Fruit fly (Drosophila melanogaster): Measurements from ENCODE around the gene Ogdh.

Ogdh gene

DNA sequence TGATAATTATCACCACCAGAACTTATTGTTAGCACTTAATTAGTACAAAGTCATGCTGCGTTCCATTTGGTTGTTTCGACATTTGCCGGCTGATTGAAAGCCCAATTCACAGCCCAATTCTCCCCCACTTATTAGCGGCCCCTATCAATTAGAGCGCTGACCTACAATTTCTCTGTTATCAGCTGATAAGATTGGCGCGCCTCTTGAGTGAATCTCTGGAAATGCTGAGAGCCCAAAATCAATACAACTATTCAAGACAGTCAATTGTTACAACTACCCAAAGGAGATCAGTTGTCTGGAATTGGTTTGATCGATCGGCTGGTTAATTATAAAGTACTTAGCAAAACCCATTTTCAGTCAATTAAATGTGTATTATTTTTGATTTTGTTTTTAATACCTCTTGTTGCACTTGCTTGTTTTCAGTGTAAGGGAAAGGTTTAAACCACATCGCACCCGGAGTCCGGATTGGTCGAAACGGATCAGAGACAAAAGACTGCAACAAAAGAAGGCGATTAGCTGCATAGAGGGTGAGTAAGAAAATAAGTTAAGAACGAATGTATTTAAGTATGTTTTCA is 30.3 kb downstream of the Ogdh start:
- TF ChIP-seq CG8478 (optimal IDR thresholded peaks at IDR 0.05): no peak
- TF ChIP-seq CTCF (optimal IDR thresholded peaks at IDR 0.05): no peak

DNA sequence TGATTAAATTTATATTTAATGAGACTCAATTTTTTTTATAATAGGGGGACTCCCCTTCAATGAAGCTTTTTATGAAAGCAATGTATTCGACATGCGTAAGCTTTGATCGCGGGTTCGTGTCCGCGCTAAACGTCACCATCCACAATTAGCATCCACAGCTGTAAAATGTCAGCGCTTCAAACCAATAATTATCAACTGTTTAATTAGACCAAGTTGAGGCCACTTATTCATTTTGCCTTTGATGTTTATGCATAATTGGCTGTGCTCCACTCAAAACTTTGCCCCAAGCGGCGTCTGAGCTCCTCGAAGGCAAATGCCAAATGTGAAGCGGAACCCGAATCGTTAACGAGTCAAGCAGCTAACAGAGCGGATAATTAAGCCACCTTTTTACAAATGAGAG is 31.0 kb downstream of the Ogdh start:
- peak; percentile 19 to 23 for TF ChIP-seq CTCF (optimal IDR thresholded peaks at IDR 0.05)
- TF ChIP-seq CG8478 (optimal IDR thresholded peaks at IDR 0.05): no peak

- TF ChIP-seq CTCF (optimal IDR thresholded peaks at IDR 0.05) (no peak), CG8478 (optimal IDR thresholded peaks at IDR 0.05) (no peak)
Measured at dm6 chr3L:16986062-16987013, 31.7 kb downstream of the Ogdh start.

DNA sequence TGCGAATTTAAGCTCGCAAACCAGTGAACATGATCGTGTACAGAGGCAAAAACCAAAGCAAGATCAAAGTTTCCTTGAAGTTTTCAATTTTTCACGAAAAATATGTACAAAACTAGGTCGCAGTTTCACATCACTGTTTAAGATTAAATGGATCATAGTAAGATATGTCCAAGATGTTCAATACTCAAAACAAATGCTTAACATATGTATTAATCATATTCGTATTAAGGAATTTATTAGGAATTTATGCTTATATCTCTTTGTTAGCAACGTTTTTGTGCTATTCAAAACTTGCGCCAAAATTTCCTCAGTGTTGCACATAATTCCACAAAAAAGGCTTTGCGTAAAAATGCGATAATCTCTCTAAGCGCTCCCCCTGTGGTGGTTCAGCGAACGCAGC is 32.7 kb downstream of the Ogdh start:
- TF ChIP-seq CTCF (optimal IDR thresholded peaks at IDR 0.05): no peak
- no peak for TF ChIP-seq CG8478 (optimal IDR thresholded peaks at IDR 0.05)

DNA sequence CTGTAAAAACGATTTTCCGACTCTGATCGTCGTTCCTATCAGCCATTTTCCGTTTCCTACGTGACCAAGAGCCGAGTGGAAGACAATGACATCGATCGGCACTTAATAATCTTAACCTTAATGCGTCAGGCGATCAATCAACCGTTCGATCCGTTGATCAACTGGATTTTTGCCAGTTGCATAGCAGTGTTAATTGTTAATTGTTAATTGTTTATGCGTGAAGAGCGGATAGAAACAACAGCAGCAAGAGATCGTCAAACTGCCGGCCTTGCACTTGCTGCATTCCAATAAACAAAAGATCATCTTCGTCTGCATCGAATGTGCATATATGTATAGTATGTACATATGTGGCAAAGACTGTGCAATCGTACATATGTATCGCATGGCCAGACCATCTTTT is 33.9 kb downstream of the Ogdh start:
- no peak for TF ChIP-seq CG8478 (optimal IDR thresholded peaks at IDR 0.05)
- no peak for TF ChIP-seq CTCF (optimal IDR thresholded peaks at IDR 0.05)

DNA sequence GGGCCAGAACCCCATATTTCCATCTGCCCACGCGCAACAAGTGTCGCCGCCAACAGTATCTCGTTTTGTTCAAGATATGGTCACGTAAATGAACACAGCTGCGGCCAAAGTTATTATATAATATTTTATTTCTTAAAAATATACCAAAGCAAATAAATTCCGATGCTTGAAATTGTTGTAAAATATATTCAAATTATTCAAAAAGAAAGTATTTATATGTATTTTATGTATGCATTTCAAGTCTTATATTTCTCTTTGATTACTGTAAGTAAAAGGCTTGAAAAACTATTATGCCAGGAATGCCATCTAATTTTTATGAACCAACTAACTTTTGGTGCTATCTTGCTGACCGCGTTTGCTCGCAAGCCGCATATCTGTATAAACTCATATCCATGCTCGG is 34.5 kb downstream of the Ogdh start:
- TF ChIP-seq CG8478 (optimal IDR thresholded peaks at IDR 0.05) (no peak), CTCF (optimal IDR thresholded peaks at IDR 0.05) (no peak)

DNA sequence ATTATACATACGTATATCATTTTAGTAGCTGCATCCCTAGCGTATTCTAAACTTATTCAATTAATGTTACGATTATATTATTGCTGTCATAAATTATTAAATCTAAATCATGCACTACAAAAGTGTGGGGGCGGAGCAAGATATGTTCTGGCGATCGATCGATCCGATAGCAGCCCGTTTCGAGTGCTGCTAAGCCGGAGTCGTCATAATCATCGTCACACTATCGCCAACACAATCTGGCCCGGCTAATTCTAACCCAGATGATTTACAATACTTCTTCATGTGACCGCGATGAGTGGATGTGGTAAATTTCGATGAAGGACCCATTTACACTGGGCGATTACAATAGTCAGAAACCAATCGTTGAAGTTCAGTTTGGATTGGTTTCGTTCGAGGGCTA is 40.2 kb downstream of the Ogdh start:
- TF ChIP-seq CTCF (optimal IDR thresholded peaks at IDR 0.05): no peak
- no peak for TF ChIP-seq CG8478 (optimal IDR thresholded peaks at IDR 0.05)

DNA sequence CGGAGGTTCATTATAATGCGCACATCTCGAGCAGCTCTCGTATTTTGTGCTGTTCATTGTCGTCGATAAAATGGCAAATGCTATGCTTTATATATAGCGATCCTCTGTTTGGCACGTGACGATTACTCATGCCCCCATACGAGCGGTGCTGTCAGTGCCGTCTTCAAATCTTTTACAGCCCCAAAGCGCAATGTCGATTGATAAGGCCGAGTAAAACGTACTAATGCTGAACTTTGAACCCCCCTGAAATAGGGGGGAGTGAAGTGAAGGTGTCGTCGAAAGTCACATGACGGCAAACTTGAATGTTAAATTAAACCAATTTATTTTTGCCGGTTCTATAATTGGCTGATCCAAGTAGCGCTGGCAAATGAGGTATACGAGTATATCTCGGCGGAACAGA is 45.7 kb downstream of the Ogdh start:
- TF ChIP-seq CG8478 (optimal IDR thresholded peaks at IDR 0.05) (no peak), CTCF (optimal IDR thresholded peaks at IDR 0.05) (no peak)

DNA sequence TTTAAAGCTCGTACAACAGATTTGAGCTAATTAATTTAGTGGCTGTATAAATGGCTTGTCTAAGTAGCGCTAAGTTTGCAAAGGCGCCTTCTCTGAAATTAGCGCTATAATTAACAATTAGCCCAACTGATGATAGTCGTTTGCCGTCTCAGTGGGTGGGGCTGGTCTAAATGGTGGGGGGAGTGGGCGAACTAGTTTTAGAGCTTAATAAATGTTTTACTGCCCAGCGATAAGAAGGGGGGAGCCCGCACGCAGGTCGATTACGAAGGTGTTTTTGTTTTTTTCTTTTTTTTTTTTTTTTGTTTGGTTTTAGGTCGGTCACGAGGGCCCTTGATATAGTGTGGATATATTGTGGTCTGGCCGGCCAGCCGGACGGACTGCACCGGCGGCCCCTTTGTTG is 46.4 kb downstream of the Ogdh start:
- TF ChIP-seq CG8478 (optimal IDR thresholded peaks at IDR 0.05) (no peak), CTCF (optimal IDR thresholded peaks at IDR 0.05) (no peak)

- no peak for TF ChIP-seq CTCF (optimal IDR thresholded peaks at IDR 0.05)
- TF ChIP-seq CG8478 (optimal IDR thresholded peaks at IDR 0.05): no peak
Measured at dm6 chr3L:17002140-17002849, 47.7 kb downstream of the Ogdh start.

dm6 chr3L:17003251-17004171 is 48.9 kb downstream of the Ogdh start:
- TF ChIP-seq CG8478 (optimal IDR thresholded peaks at IDR 0.05): no peak
- no peak for TF ChIP-seq CTCF (optimal IDR thresholded peaks at IDR 0.05)

dm6 chr3L:17004218-17004759 is 49.7 kb downstream of the Ogdh start:
- no peak for TF ChIP-seq CG8478 (optimal IDR thresholded peaks at IDR 0.05)
- TF ChIP-seq CTCF (optimal IDR thresholded peaks at IDR 0.05): no peak

dm6 chr3L:17004765-17005414 is 50.3 kb downstream of the Ogdh start:
- TF ChIP-seq CG8478 (optimal IDR thresholded peaks at IDR 0.05) (no peak), CTCF (optimal IDR thresholded peaks at IDR 0.05) (no peak)

DNA sequence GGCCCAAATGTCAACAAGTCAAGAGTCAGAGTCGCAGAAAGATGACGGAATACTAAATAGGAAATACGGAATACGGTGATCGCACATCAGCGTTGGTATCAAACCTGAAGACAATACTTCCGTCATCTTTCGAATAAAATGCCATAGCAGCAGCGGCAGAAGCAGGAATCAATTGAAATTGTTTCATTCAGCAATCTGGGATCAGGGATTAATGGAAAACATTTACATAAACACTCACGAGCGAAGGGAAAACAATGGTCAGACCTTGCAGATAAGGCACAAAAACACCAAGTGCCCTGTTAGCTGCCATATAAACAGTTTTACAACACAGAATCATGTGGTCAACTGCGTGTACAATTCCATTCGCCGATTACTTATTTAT is 50.8 kb downstream of the Ogdh start:
- no peak for TF ChIP-seq CG8478 (optimal IDR thresholded peaks at IDR 0.05)
- TF ChIP-seq CTCF (optimal IDR thresholded peaks at IDR 0.05): no peak

All from S2 (cell line).